Worm (Caenorhabditis elegans): Measurements from ENCODE around the gene R07B7.10.

DNA sequence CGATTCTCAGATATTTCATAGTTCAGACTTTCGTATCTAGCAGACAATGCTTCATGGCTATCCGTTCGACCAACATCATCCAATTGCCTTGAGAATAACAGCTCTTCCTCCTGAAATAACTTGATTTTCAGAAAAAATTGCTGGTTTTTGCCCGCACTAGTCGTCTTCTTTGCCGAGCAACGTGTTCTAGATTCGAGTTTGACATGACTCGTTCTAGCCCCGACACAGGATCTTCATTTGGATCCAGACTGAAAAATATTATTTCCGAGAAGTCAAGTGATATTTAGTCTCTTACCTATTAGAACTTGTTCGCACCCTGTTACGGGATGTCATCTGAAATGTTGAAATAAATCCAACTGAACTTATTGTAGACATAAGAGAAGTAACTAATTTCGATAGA, 20.0 kb upstream of the R07B7.10 start, which contains the start of gene clh-6:
- TF ChIP-seq lin-39 (tag; optimal IDR thresholded peaks at IDR 0.05): no peak
- no peak for TF ChIP-seq egl-27 (tag; optimal IDR thresholded peaks at IDR 0.05)
- TF ChIP-seq ets-5 (GFP tag; IDR thresholded peaks at IDR 0.05): no peak
- TF ChIP-seq ama-1 (optimal IDR thresholded peaks at IDR 0.05): peak; percentile 51
- no peak for TF ChIP-seq alr-1 (tag; optimal IDR thresholded peaks at IDR 0.05; ENCODE audit: borderline replicate concordance)
- no peak for TF ChIP-seq vab-15 (tag; optimal IDR thresholded peaks at IDR 0.05)
- TF ChIP-seq Y116A8C.19 (tag; optimal IDR thresholded peaks at IDR 0.05; ENCODE audit: borderline replicate concordance): no peak
- TF ChIP-seq nhr-28 (tag; optimal IDR thresholded peaks at IDR 0.05): no peak
- TF ChIP-seq ceh-82 (tag; optimal IDR thresholded peaks at IDR 0.05): no peak
- no peak for TF ChIP-seq C16A3.4 (tag; optimal IDR thresholded peaks at IDR 0.05)
- no peak for TF ChIP-seq nhr-237 (tag; optimal IDR thresholded peaks at IDR 0.05)
- TF ChIP-seq tlp-1 (tag; optimal IDR thresholded peaks at IDR 0.05): no peak
